Worm (Caenorhabditis elegans) whole organism, late embryonic: Measurements from ENCODE around the gene F18E9.3.

Experiments
- ceh-14 ChIP-seq: sonication (generic microtip); optimal IDR thresholded peaks from 2 replicates; lab custom pipeline; 2016; ENCODE audit warnings: missing genotype, missing genetic modification characterization, missing compliant biosample characterization
- fax-1 ChIP-seq: sonication (generic microtip); optimal IDR thresholded peaks from 2 replicates; lab custom pipeline; 2016; ENCODE audit warnings: missing genotype, missing genetic modification characterization, missing compliant biosample characterization
- nhr-11 ChIP-seq: fragments of 150-350 bp; optimal IDR thresholded peaks from 2 replicates; lab custom pipeline; 2014; ENCODE audit warnings: missing biosample characterization, missing genetic modification characterization
- pha-4 ChIP-seq: fragments of 150-350 bp; optimal IDR thresholded peaks from 2 replicates; lab custom pipeline; 2018; ENCODE audit warnings: missing biosample characterization, missing genetic modification reagents, missing genetic modification characterization

- TF ChIP-seq fax-1 (tag; lab: Kevin White, UChicago): no peak
- TF ChIP-seq pha-4 (tag; lab: Kevin White, UChicago): no peak
- no peak for TF ChIP-seq nhr-11
- TF ChIP-seq ceh-14 (tag; lab: Kevin White, UChicago): no peak
Measured at ce11 chrX:8554029-8554428, 31.9 kb upstream of the F18E9.3 start.
